Fruit fly (Drosophila melanogaster): ENCODE results near the gene rtp.

The rtp gene

DNA sequence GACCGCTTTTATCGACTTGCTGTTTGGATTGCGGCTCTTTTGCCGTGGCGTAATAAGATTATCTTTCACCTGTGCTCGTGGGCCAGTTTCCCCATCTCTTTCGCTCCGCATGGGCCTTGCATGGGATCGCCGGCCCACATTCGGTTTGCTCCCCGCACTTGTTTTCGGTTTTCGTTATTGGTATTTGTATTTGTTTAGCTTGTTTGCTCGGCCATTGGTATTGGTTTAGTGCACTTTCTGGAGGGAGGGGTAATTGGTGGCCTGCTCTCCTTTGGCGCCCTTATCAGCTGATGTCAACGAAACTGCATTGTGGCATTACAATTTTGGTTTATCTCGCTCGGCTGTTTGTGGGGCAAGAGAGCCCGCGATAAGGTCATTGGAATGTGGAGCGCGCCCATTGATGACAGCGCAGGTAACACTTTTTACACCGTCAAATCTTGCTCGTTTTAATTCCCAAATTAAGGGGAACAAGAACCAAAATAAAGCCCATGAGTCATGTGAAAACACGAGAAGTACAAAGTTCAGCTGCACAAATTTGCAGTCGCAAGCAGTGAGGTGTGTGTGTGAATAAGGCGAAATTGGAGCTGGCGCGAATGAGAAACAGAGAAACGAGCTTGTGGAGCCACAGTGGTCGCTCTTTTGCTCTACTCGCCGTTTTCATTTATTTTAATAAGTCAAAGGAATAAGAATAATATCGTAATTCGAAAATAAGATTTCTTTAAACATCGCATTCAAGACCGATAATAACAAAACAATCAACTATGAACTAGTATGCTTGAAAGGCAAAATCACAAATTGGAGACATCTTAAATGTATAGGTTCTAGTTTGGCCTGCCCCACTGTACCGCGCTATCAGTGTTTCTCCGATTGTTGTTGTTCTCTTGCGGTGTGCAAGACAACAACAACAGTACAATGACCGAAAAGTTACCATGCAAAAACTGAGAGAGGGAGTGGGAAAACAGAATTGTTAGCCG lies 21.5 kb downstream of the rtp start (continued):
- peak; percentile 100 for TF ChIP-seq CG9727 (GFP tag; optimal IDR thresholded peaks at IDR 0.05)
- peak; percentile 68 for TF ChIP-seq nmo (GFP tag; optimal IDR thresholded peaks at IDR 0.05)
- peak; percentile 98 for TF ChIP-seq CG14710 (tag; optimal IDR thresholded peaks at IDR 0.05)
- TF ChIP-seq Six4 (GFP tag; optimal IDR thresholded peaks at IDR 0.05) = peak; percentile 99
- TF ChIP-seq sens-2 (GFP tag; IDR thresholded peaks at IDR 0.05) = peak; percentile 96
- peak; percentile 83 for TF ChIP-seq CG10267 (tag; optimal IDR thresholded peaks at IDR 0.05)
- peak; percentile 48; the same call in 1 of the 2 replicates for TF ChIP-seq MBD-R2 (GFP tag; IDR thresholded peaks at IDR 0.05)
- TF ChIP-seq CG33557 (GFP tag; optimal IDR thresholded peaks at IDR 0.05) = peak; percentile 99
- TF ChIP-seq CG4360 (GFP tag; IDR thresholded peaks at IDR 0.05) = peak; percentile 93
- peak; percentile 89 for TF ChIP-seq z (GFP tag; IDR thresholded peaks at IDR 0.05)
- peak; percentile 77 for TF ChIP-seq CG9797 (GFP tag; optimal IDR thresholded peaks at IDR 0.05)
- TF ChIP-seq CG9876 (GFP tag; optimal IDR thresholded peaks at IDR 0.05) = peak; percentile 98
- TF ChIP-seq CG3407 (GFP tag; optimal IDR thresholded peaks at IDR 0.05) = peak; percentile 99
- no peak for TF ChIP-seq Dip2 (GFP tag; IDR thresholded peaks at IDR 0.05)
- peak; percentile 58 for TF ChIP-seq fd3F (GFP tag; optimal IDR thresholded peaks at IDR 0.05)
- no peak for TF ChIP-seq CG14860 (GFP tag; IDR thresholded peaks at IDR 0.05; ENCODE audit: partially characterized antibody)
- peak; percentile 98 for TF ChIP-seq CG18476 (GFP tag; optimal IDR thresholded peaks at IDR 0.05)
- no peak for TF ChIP-seq Trl (optimal IDR thresholded peaks at IDR 0.05)
- TF ChIP-seq Trl (GFP tag; optimal IDR thresholded peaks at IDR 0.05) = peak; percentile 99
- peak; percentile 75 for TF ChIP-seq CG4404 (GFP tag; IDR thresholded peaks at IDR 0.05)
- peak; percentile 99 for TF ChIP-seq CG8089 (GFP tag; optimal IDR thresholded peaks at IDR 0.05)
- peak; percentile 96 for TF ChIP-seq ERR (GFP tag; optimal IDR thresholded peaks at IDR 0.05)
- TF ChIP-seq Hmr (GFP tag; optimal IDR thresholded peaks at IDR 0.05) = peak; percentile 66
- peak; percentile 86 for TF ChIP-seq sd (tag; optimal IDR thresholded peaks at IDR 0.05)
- TF ChIP-seq CG2116 (GFP tag; optimal IDR thresholded peaks at IDR 0.05) = peak; percentile 94
- peak; percentile 94 for TF ChIP-seq CG12299 (tag; optimal IDR thresholded peaks at IDR 0.05)
- TF ChIP-seq fd102C (GFP tag; optimal IDR thresholded peaks at IDR 0.05) = peak; percentile 100
- peak; percentile 100 for TF ChIP-seq sens (GFP tag)
- TF ChIP-seq Scr (GFP tag; IDR thresholded peaks at IDR 0.05; ENCODE audit: partially characterized antibody) = no peak
- TF ChIP-seq HLHmδ (GFP tag; optimal IDR thresholded peaks at IDR 0.05) = peak; percentile 99
- TF ChIP-seq insv (GFP tag; optimal IDR thresholded peaks at IDR 0.05) = peak; percentile 78 to 82
- TF ChIP-seq Hand (GFP tag; optimal IDR thresholded peaks at IDR 0.05) = peak; percentile 7
- no peak for TF ChIP-seq CG34224 (GFP tag; IDR thresholded peaks at IDR 0.05; ENCODE audit: partially characterized antibody)
- peak; percentile 21 for TF ChIP-seq mirr (GFP tag; optimal IDR thresholded peaks at IDR 0.05)
- TF ChIP-seq tll (GFP tag; optimal IDR thresholded peaks at IDR 0.05) = peak in 1 of 2 experiments; percentile 86
- TF ChIP-seq CG7928 (GFP tag; optimal IDR thresholded peaks at IDR 0.05) = peak; percentile 64
- peak; percentile 83 for TF ChIP-seq sisA (GFP tag; IDR thresholded peaks at IDR 0.05)
- TF ChIP-seq CG8944 (GFP tag; optimal IDR thresholded peaks at IDR 0.05) = peak; percentile 99
- TF ChIP-seq chm (GFP tag; IDR thresholded peaks at IDR 0.05) = peak; percentile 100
- TF ChIP-seq CG31365 (tag; optimal IDR thresholded peaks at IDR 0.05) = peak; percentile 92
- peak; percentile 86 for TF ChIP-seq slou (GFP tag; optimal IDR thresholded peaks at IDR 0.05)
- peak; percentile 93 for TF ChIP-seq peb (GFP tag; IDR thresholded peaks at IDR 0.05)
- TF ChIP-seq inv (GFP tag; IDR thresholded peaks at IDR 0.05; ENCODE audit: partially characterized antibody) = no peak
- peak; percentile 93 for TF ChIP-seq CG10543 (GFP tag; optimal IDR thresholded peaks at IDR 0.05)
- peak; percentile 1 for TF ChIP-seq Nf-YC (tag; optimal IDR thresholded peaks at IDR 0.05)
- peak; percentile 98 for TF ChIP-seq CG5953 (GFP tag; IDR thresholded peaks at IDR 0.05)
- TF ChIP-seq CG18599 (GFP tag; optimal IDR thresholded peaks at IDR 0.05) = peak; percentile 96
- TF ChIP-seq crc (GFP tag; optimal IDR thresholded peaks at IDR 0.05) = peak; percentile 93
